Fruit fly (Drosophila melanogaster) Kc167 (cell line): ENCODE measurements around the gene CG42494.

Experiments used
- Myc ChIP-seq: fragments of >200 bp; optimal IDR thresholded peaks from 2 replicates; lab custom pipeline; 2017; ENCODE audit warnings: missing external identifiers
- Sin3A ChIP-seq: fragments of >200 bp; optimal IDR thresholded peaks from 2 replicates; lab custom pipeline; 2018; ENCODE audit warnings: missing external identifiers
- h ChIP-seq: fragments of >200 bp; optimal IDR thresholded peaks from 3 replicates; lab custom pipeline; 2018; ENCODE audit warnings: missing external identifiers
- insv ChIP-seq: fragments of >200 bp; optimal IDR thresholded peaks from 3 replicates; lab custom pipeline; 2018; ENCODE audit warnings: missing external identifiers
- psq ChIP-seq: fragments of >200 bp; optimal IDR thresholded peaks from 2 replicates; lab custom pipeline; 2017; ENCODE audit warnings: missing external identifiers
- ttk ChIP-seq: sonication (Bioruptor generic); optimal IDR thresholded peaks from 2 replicates; lab custom pipeline; 2017; ENCODE audit warnings: missing external identifiers

Gene CG42494

DNA sequence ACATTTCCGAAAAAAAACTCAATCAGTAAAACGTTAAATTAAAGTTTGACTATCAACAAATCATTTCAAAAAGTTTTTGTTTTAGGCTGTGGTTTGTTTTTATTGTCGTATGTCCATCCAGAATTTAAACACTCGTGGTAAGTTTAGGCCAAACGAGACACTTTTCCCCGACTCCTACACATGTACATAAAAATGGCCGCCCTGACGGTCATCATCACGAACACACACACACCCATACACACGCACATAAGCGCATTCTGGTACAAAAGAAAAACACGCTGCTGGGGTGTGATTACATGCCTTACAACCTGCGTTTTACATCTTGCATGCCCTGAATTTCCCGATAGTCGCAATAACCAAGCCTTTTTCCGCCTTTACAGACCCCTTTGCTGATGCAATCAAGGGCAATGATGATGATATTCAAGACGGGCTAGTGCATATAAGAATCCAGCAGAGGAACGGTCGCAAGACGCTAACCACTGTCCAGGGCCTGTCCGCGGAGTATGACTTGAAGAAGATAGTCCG, 39.2 kb downstream of the CG42494 start:
- TF ChIP-seq Sin3A (lab: Kevin White, UChicago) (no peak), insv (lab: Kevin White, UChicago) (no peak), Myc (lab: Kevin White, UChicago) (no peak), ttk (lab: Kevin White, UChicago) (no peak)

DNA sequence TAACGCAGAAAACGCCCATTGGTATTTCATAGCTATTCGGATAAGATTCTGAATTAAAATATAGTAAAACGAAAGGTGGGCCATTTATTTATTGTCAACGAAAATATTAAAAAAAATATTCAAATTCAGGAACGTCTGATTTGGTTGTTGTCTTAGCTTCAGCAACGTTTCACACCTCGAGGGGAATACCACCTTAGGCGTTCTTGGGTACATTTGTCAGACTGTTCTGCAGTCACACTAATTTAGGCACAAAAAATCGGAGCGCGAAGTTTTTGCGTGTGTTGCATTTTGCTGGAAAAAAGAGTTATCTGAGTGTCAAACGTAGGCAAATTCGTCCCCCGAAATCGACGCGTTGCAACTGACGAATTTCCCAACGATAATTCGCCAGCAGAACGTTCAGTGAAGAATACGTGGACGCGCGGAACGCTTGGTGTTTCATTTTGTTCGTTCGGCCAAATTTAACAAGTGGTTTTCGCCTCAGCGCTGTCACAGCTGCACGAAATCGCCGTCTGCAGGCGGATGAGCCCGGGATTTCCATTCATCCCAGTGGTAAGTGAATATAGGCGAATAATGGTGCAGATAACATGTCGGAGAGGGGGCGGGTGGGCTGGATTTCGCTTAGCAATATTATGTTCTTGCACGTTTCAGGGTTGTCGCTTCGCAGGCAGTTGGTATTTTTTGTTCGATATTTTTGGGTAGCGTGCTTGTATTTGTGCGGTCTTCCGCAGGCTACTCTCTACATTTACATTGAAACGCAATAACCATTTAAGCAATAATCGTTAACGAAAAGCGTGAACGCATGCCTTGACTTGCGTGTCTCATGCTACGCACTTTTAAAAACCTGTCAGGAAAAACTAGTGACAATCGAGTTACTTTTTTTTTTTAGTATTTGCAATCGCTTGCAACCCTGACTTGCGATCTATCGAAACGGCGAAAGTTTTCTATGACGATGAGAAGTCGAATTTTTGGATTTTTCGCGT, 40.8 kb downstream of the CG42494 start, which contains the start of gene Larp4B:
Larp4B (plus strand) TSS at position 99 of the 980 bp plus-strand sequence.
- no peak for TF ChIP-seq Myc (lab: Kevin White, UChicago)
- TF ChIP-seq ttk (lab: Kevin White, UChicago) = no peak
- TF ChIP-seq Sin3A (lab: Kevin White, UChicago) = no peak
- no peak for TF ChIP-seq h
- no peak for TF ChIP-seq insv (lab: Kevin White, UChicago)
- TF ChIP-seq psq (lab: Kevin White, UChicago) = no peak

DNA sequence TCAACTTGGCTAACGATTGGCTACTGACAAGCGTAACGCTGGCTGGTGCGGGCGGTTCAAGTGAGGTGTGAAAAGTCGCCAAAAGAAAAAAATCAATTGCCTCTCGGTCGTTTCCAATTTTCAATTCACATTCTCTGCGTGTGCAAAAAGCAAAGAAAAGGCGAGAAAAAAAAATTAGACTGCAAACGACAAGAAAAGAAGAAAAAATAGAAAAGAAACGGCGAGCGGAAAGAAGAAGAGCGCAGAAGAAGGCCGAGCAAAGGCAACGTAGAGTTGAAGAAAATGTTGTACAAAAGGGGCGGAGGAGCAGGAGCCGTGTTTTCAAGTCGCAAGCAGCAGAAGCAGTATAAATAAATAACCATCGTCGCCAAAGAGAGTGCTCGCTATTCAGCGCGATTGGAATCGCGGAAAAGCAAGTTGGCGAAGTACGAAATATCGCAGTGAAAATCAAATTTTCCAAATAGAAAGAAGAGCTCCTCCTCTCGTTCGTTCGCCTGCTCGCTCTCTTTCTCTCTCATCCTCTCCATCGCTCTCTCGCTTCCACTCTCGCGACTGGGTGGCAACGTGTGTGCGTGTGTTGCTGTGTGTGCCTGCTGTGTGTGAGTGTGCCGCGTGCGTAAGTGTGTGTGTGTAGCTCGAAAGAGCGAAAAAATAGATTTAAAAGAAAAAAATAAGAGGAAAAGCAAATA, 41.7 kb downstream of the CG42494 start:
- TF ChIP-seq ttk (lab: Kevin White, UChicago) (no peak), insv (lab: Kevin White, UChicago) (no peak), Sin3A (lab: Kevin White, UChicago) (no peak), psq (lab: Kevin White, UChicago) (no peak), Myc (lab: Kevin White, UChicago) (no peak), h (no peak)

- TF ChIP-seq ttk (lab: Kevin White, UChicago) (no peak), h (no peak), Sin3A (lab: Kevin White, UChicago) (no peak), psq (lab: Kevin White, UChicago) (no peak), insv (lab: Kevin White, UChicago) (no peak), Myc (lab: Kevin White, UChicago) (no peak)
Observed at dm6 chr3L:3226458-3226783, 42.2 kb downstream of the CG42494 start.
